Fruit fly (Drosophila melanogaster): ENCODE data around the gene CG34012.

DNA sequence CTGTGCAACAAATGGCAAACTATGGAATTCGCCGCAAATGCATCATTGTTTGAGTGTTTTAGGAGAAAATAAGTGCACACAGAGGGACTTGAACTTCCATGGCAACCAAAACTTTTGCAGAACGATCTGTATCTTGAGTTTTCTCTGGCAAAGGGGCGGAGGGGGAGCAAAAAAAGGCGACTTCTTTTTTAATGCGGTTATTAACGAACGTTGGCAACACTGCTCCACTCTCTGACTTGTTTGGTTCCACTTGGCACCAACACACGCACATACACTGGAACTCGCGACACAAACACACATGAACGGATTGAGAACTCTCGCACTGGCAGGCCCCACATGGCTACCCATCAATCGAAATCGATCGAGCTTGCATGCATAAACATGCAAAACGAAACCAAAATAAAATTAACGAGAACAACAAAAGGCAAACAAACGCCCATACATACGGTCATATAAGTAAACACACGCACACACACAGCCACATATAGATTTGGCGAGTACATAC, 10.1 kb upstream of the CG34012 start:
- TF ChIP-seq CG8478 (optimal IDR thresholded peaks at IDR 0.05): no peak
- no peak for TF ChIP-seq CTCF (optimal IDR thresholded peaks at IDR 0.05)
